Worm (Caenorhabditis elegans) whole organism, L4 larva: Measurements from ENCODE around the gene sdhb-1.

Source experiments
- F26F4.8 ChIP-seq: fragments of 200-800 bp; sonication (Bioruptor generic); conservative IDR thresholded peaks from 2 replicates; pipeline ENCODE4 v1.3.6; 2022; ENCODE audit warnings: missing genetic modification characterization, missing compliant biosample characterization
- F37D6.2 ChIP-seq: sonication (generic microtip); optimal IDR thresholded peaks from 2 replicates; lab custom pipeline; 2016; ENCODE audit warnings: mild to moderate bottlenecking, missing genetic modification characterization, missing compliant biosample characterization
- F49E8.2 ChIP-seq: sonication (generic microtip); optimal IDR thresholded peaks from 2 replicates; lab custom pipeline; 2016; ENCODE audit warnings: missing compliant biosample characterization, mild to moderate bottlenecking, missing genetic modification characterization, borderline replicate concordance
- aha-1 ChIP-seq: fragments of 150-350 bp; peaks from one replicate; lab custom pipeline; 2014; ENCODE audit warnings: missing biosample characterization, missing genetic modification characterization
- ceh-82 ChIP-seq: sonication (generic microtip); optimal IDR thresholded peaks from 2 replicates; lab custom pipeline; 2017; ENCODE audit warnings: missing biosample characterization, missing genetic modification characterization
- ces-1 ChIP-seq: fragments of 150-350 bp; sonication (generic microtip); optimal IDR thresholded peaks from 4 replicates; lab custom pipeline; 2014; ENCODE audit warnings: missing biosample characterization, missing genetic modification reagents, missing genetic modification characterization
- daf-16 ChIP-seq, 3 experiments: sonication (generic microtip); optimal IDR thresholded peaks; 2 replicates each; lab custom pipeline; 2016 to 2017; ENCODE audit warnings: missing genetic modification characterization in 3 of 3, missing genetic modification reagents in 3 of 3, mild to moderate bottlenecking in 2 of 3, missing compliant biosample characterization in 2 of 3, missing biosample characterization in 1 of 3, moderate library complexity in 1 of 3
- mep-1 ChIP-seq: fragments of 150-350 bp; sonication (generic microtip); optimal IDR thresholded peaks from 3 replicates; lab custom pipeline; 2014; ENCODE audit warnings: missing biosample characterization, missing genetic modification characterization
- mes-2 ChIP-seq: sonication (generic microtip); optimal IDR thresholded peaks from 2 replicates; lab custom pipeline; 2016; ENCODE audit warnings: missing genotype, mild to moderate bottlenecking, missing genetic modification characterization, missing compliant biosample characterization; ENCODE audit not compliant: poor library complexity, severe bottlenecking
- nhr-76 ChIP-seq: fragments of 150-350 bp; optimal IDR thresholded peaks from 2 replicates; lab custom pipeline; 2014; ENCODE audit warnings: missing biosample characterization, missing genetic modification characterization
- nhr-77 ChIP-seq: fragments of 150-350 bp; optimal IDR thresholded peaks from 2 replicates; lab custom pipeline; 2014; ENCODE audit warnings: missing biosample characterization, missing genetic modification characterization
- pqm-1 ChIP-seq: sonication (generic microtip); optimal IDR thresholded peaks from 2 replicates; lab custom pipeline; 2017; ENCODE audit warnings: missing biosample characterization, missing genetic modification characterization
- vab-7 ChIP-seq: fragments of 200-800 bp; sonication (Bioruptor generic); IDR thresholded peaks from 2 replicates; pipeline ENCODE4 v1.3.6; 2022; ENCODE audit warnings: missing genetic modification reagents, missing genetic modification characterization, missing compliant biosample characterization
- ztf-11 ChIP-seq: fragments of 150-350 bp; optimal IDR thresholded peaks from 2 replicates; lab custom pipeline; 2014; ENCODE audit warnings: missing biosample characterization, missing genetic modification characterization

ce11 chrII:9311702-9312101, 40.8 kb downstream of the sdhb-1 start:
- no peak for TF ChIP-seq pqm-1 (tag; lab: Kevin White, UChicago)
- no peak for TF ChIP-seq nhr-76 (tag; lab: Kevin White, UChicago)
- no peak for TF ChIP-seq F37D6.2 (tag; lab: Kevin White, UChicago)
- no peak for TF ChIP-seq nhr-77 (tag; lab: Kevin White, UChicago)
- TF ChIP-seq F26F4.8 (GFP tag; lab: Robert Waterston, UW), result no peak
- TF ChIP-seq ztf-11, result no peak
- no peak for TF ChIP-seq mep-1
- TF ChIP-seq ceh-82 (tag; lab: Kevin White, UChicago), result no peak
- TF ChIP-seq mes-2 (tag; lab: Kevin White, UChicago), result no peak
- no peak for TF ChIP-seq F49E8.2 (tag; lab: Kevin White, UChicago)
- peak; percentile 40 for TF ChIP-seq ces-1 (GFP tag; lab: Kevin White, UChicago)
- TF ChIP-seq aha-1 (tag; lab: Kevin White, UChicago), result no peak
- TF ChIP-seq daf-16 (GFP tag; optimal IDR thresholded peaks at IDR 0.05; lab: Kevin White, UChicago), result no peak
- no peak for TF ChIP-seq daf-16 (tag; optimal IDR thresholded peaks at IDR 0.05; lab: Kevin White, UChicago)
- TF ChIP-seq vab-7 (GFP tag; lab: Robert Waterston, UW), result no peak
